Worm (Caenorhabditis elegans): ENCODE measurements around the gene clec-139.

ce11 chrII:4573084-4573483 lies 48.5 kb downstream of the clec-139 start:
- no peak for TF ChIP-seq aly-2 (tag; optimal IDR thresholded peaks at IDR 0.05)
- no peak for TF ChIP-seq ceh-9 (tag; optimal IDR thresholded peaks at IDR 0.05)
